Fruit fly (Drosophila melanogaster): ENCODE measurements around the gene PolI.
A peak's percentile ranks its signal among the peaks of the same experiment; 100 is the strongest.

Gene PolI

dm6 chr3R:8198320-8198719 is 35.0 kb upstream of the PolI start:
- TF ChIP-seq CG7745 (tag; optimal IDR thresholded peaks at IDR 0.05): no peak
- peak; percentile 60 for TF ChIP-seq Med (GFP tag)
- no peak for TF ChIP-seq CG8478 (optimal IDR thresholded peaks at IDR 0.05)
- TF ChIP-seq pan (optimal IDR thresholded peaks at IDR 0.05): no peak
- no peak for TF ChIP-seq pan (GFP tag; optimal IDR thresholded peaks at IDR 0.05 in 1 of 2, IDR thresholded peaks at IDR 0.05 in 1 of 2)
- TF ChIP-seq CG6854 (GFP tag; optimal IDR thresholded peaks at IDR 0.05): no peak
- peak; percentile 86 for TF ChIP-seq oc (tag; optimal IDR thresholded peaks at IDR 0.05)
- TF ChIP-seq CG43689 (GFP tag; IDR thresholded peaks at IDR 0.05): 0 out of 2 replicates have a peak, but pooled peaks have one; percentile 21
- no peak for TF ChIP-seq esg (GFP tag; conservative IDR thresholded peaks at IDR 0.05)
- no peak for TF ChIP-seq CG9437 (GFP tag; optimal IDR thresholded peaks at IDR 0.05)
- TF ChIP-seq Dfd (GFP tag; optimal IDR thresholded peaks at IDR 0.05): no peak
- TF ChIP-seq gt (GFP tag; IDR thresholded peaks at IDR 0.05): 0 out of 2 replicates have a peak, but pooled peaks have one; percentile 7
- peak; percentile 97 for TF ChIP-seq grn (GFP tag; optimal IDR thresholded peaks at IDR 0.05)
- TF ChIP-seq usp (GFP tag; optimal IDR thresholded peaks at IDR 0.05): no peak
- no peak for TF ChIP-seq CG2678 (tag; optimal IDR thresholded peaks at IDR 0.05)
- no peak for TF ChIP-seq lab (GFP tag; optimal IDR thresholded peaks at IDR 0.05)
- 0 out of 3 replicates have a peak, but pooled peaks have one; percentile 5 for TF ChIP-seq hb (GFP tag; IDR thresholded peaks at IDR 0.05; ENCODE audit: partially characterized antibody)

- no peak for TF ChIP-seq Stat92E (GFP tag; optimal IDR thresholded peaks at IDR 0.05)
- no peak for TF ChIP-seq zf30C (GFP tag; optimal IDR thresholded peaks at IDR 0.05)
- no peak for TF ChIP-seq chif (GFP tag; optimal IDR thresholded peaks at IDR 0.05)
- TF ChIP-seq CG4617 (GFP tag; optimal IDR thresholded peaks at IDR 0.05; ENCODE audit: borderline replicate concordance): no peak
- TF ChIP-seq ab (GFP tag; optimal IDR thresholded peaks at IDR 0.05): no peak
- TF ChIP-seq CHES-1-like (GFP tag; optimal IDR thresholded peaks at IDR 0.05): no peak
- TF ChIP-seq Abd-B (GFP tag; optimal IDR thresholded peaks at IDR 0.05): no peak
- TF ChIP-seq zfh2 (GFP tag; optimal IDR thresholded peaks at IDR 0.05): no peak
- TF ChIP-seq Trl (optimal IDR thresholded peaks at IDR 0.05): no peak
- TF ChIP-seq Trl (GFP tag; optimal IDR thresholded peaks at IDR 0.05): no peak
- TF ChIP-seq tll (GFP tag; optimal IDR thresholded peaks at IDR 0.05): peak in 1 of 2 experiments; percentile 4
- peak; percentile 93 for TF ChIP-seq zen (tag; optimal IDR thresholded peaks at IDR 0.05)
Measured at dm6 chr3R:8203367-8203766, 29.9 kb upstream of the PolI start.

dm6 chr3R:8204730-8205129 is 28.6 kb upstream of the PolI start, which contains the start of gene CheA84a:
TSS of gene CheA84a (minus strand) at chr3R:8204830.
- TF ChIP-seq odd (GFP tag; optimal IDR thresholded peaks at IDR 0.05): no peak
- no peak for TF ChIP-seq D (optimal IDR thresholded peaks at IDR 0.05)
- no peak for TF ChIP-seq D (GFP tag; optimal IDR thresholded peaks at IDR 0.05)
- no peak for TF ChIP-seq CG1602 (GFP tag; optimal IDR thresholded peaks at IDR 0.05)
- no peak for TF ChIP-seq sima (GFP tag; optimal IDR thresholded peaks at IDR 0.05)

- TF ChIP-seq zen (tag; optimal IDR thresholded peaks at IDR 0.05) (peak; percentile 99), cad (GFP tag; optimal IDR thresholded peaks at IDR 0.05) (peak; percentile 90), CG2712 (tag; optimal IDR thresholded peaks at IDR 0.05) (no peak), sima (GFP tag; optimal IDR thresholded peaks at IDR 0.05) (no peak), tll (GFP tag; optimal IDR thresholded peaks at IDR 0.05) (peak in 1 of 2 experiments; percentile 95), CG15479 (GFP tag; optimal IDR thresholded peaks at IDR 0.05) (peak; percentile 69), CG34422 (GFP tag; IDR thresholded peaks at IDR 0.05) (0 out of 3 replicates have a peak, but pooled peaks have one; percentile 35), sqz (GFP tag; optimal IDR thresholded peaks at IDR 0.05) (no peak), D (optimal IDR thresholded peaks at IDR 0.05) (peak; percentile 92), D (GFP tag; optimal IDR thresholded peaks at IDR 0.05) (no peak)
Measured at dm6 chr3R:8205292-8205893, 27.9 kb upstream of the PolI start.
